Fruit fly (Drosophila melanogaster): ENCODE results near the gene mex1.

dm6 chr3L:15525153-15525552 is 5.8 kb upstream of the mex1 start, which contains the start of gene CG33986:
- TF ChIP-seq CG4496 (GFP tag; IDR thresholded peaks at IDR 0.05) (no peak), rn (GFP tag; IDR thresholded peaks at IDR 0.05) (no peak), fd96Ca (GFP tag; IDR thresholded peaks at IDR 0.05) (no peak), CG12605 (GFP tag; IDR thresholded peaks at IDR 0.05) (no peak), CG8159 (tag; optimal IDR thresholded peaks at IDR 0.05) (no peak), EcR (GFP tag; optimal IDR thresholded peaks at IDR 0.05) (no peak), Ets98B (GFP tag; IDR thresholded peaks at IDR 0.05) (no peak), Snoo (tag; optimal IDR thresholded peaks at IDR 0.05) (no peak), CG9948 (tag; optimal IDR thresholded peaks at IDR 0.05) (no peak), Pif1B (GFP tag; optimal IDR thresholded peaks at IDR 0.05) (no peak)

All from whole organism, pupa.